Worm (Caenorhabditis elegans) whole organism, L4 larva: ENCODE data around the gene dhcr-7.

Source experiments
- F49E8.2 ChIP-seq: sonication (generic microtip); optimal IDR thresholded peaks from 2 replicates; lab custom pipeline; 2016; ENCODE audit warnings: missing compliant biosample characterization, mild to moderate bottlenecking, missing genetic modification characterization, borderline replicate concordance
- ZK337.2 ChIP-seq: fragments of 200-800 bp; sonication (Bioruptor generic); IDR thresholded peaks from 2 replicates; pipeline ENCODE4 v1.3.6; 2022; ENCODE audit warnings: missing genetic modification reagents, missing genetic modification characterization, missing compliant biosample characterization
- ZK546.5 ChIP-seq, 2 experiments: sonication (generic microtip); optimal IDR thresholded peaks; 2 replicates each; lab custom pipeline; 2017; ENCODE audit warnings: missing biosample characterization in 2 of 2, missing genetic modification characterization in 2 of 2
- ama-1 ChIP-seq: fragments of 150-350 bp; optimal IDR thresholded peaks from 2 replicates; lab custom pipeline; 2014; ENCODE audit warnings: inconsistent platforms, mixed read lengths
- ceh-20 ChIP-seq: fragments of 200-800 bp; sonication (Bioruptor generic); IDR thresholded peaks from 2 replicates; pipeline ENCODE4 v1.3.6; 2022; ENCODE audit warnings: missing genetic modification reagents, missing genetic modification characterization, missing compliant biosample characterization
- ceh-28 ChIP-seq: fragments of 150-350 bp; optimal IDR thresholded peaks from 2 replicates; lab custom pipeline; 2014; ENCODE audit warnings: missing biosample characterization, missing genetic modification reagents, missing genetic modification characterization
- ces-1 ChIP-seq: fragments of 150-350 bp; sonication (generic microtip); optimal IDR thresholded peaks from 4 replicates; lab custom pipeline; 2014; ENCODE audit warnings: missing biosample characterization, missing genetic modification reagents, missing genetic modification characterization
- dmd-8 ChIP-seq: fragments of 200-800 bp; sonication (Bioruptor generic); IDR thresholded peaks from 2 replicates; pipeline ENCODE4 v1.3.6; 2022; ENCODE audit warnings: missing genetic modification characterization, missing compliant biosample characterization
- lsy-2 ChIP-seq, 2 experiments: fragments of 150-350 bp in 1 of 2; sonication (generic microtip) in 1 of 2; optimal IDR thresholded peaks; 2 replicates each; lab custom pipeline; 2014 to 2017; ENCODE audit warnings: missing biosample characterization in 2 of 2, missing genetic modification characterization in 2 of 2
- nhr-76 ChIP-seq: fragments of 150-350 bp; optimal IDR thresholded peaks from 2 replicates; lab custom pipeline; 2014; ENCODE audit warnings: missing biosample characterization, missing genetic modification characterization
- nhr-77 ChIP-seq: fragments of 150-350 bp; optimal IDR thresholded peaks from 2 replicates; lab custom pipeline; 2014; ENCODE audit warnings: missing biosample characterization, missing genetic modification characterization
- skn-1 ChIP-seq: fragments of 150-350 bp; optimal IDR thresholded peaks from 2 replicates; lab custom pipeline; 2014; ENCODE audit warnings: missing biosample characterization, missing genetic modification characterization
- snpc-4 ChIP-seq: fragments of 150-350 bp; optimal IDR thresholded peaks from 2 replicates; lab custom pipeline; 2014; ENCODE audit warnings: missing biosample characterization, missing genetic modification characterization
- unc-39 ChIP-seq: sonication (generic microtip); optimal IDR thresholded peaks from 2 replicates; lab custom pipeline; 2017; ENCODE audit warnings: missing biosample characterization, missing genetic modification characterization

ce11 chrV:20455637-20456036 lies 29.5 kb downstream of the dhcr-7 start:
- TF ChIP-seq nhr-77 (tag; lab: Kevin White, UChicago), result no peak
- no peak for TF ChIP-seq ZK337.2 (GFP tag; lab: Robert Waterston, UW)
- no peak for TF ChIP-seq lsy-2 (tag; optimal IDR thresholded peaks at IDR 0.05; lab: Kevin White, UChicago)
- no peak for TF ChIP-seq nhr-76 (tag; lab: Kevin White, UChicago)
- no peak for TF ChIP-seq ces-1
- TF ChIP-seq F49E8.2 (tag; lab: Kevin White, UChicago), result no peak
- TF ChIP-seq snpc-4 (tag; lab: Kevin White, UChicago), result peak; percentile 84
- no peak for TF ChIP-seq ceh-28 (tag; lab: Kevin White, UChicago)
- no peak for TF ChIP-seq ceh-20 (GFP tag; lab: Robert Waterston, UW)
- no peak for TF ChIP-seq unc-39 (tag; lab: Kevin White, UChicago)
- no peak for TF ChIP-seq ama-1 (lab: Kevin White, UChicago)
- TF ChIP-seq dmd-8 (GFP tag; lab: Robert Waterston, UW), result no peak
- TF ChIP-seq ZK546.5 (tag; optimal IDR thresholded peaks at IDR 0.05; lab: Kevin White, UChicago), result no peak
- no peak for TF ChIP-seq skn-1 (tag; lab: Kevin White, UChicago)
